Fruit fly (Drosophila melanogaster) whole organism, embryonic: ENCODE results near the gene MSAmiP.

Experiments
- Abd-B ChIP-seq: fragments of 200-800 bp; sonication (Bioruptor generic); optimal IDR thresholded peaks from 2 replicates; lab custom pipeline; 2018; ENCODE audit warnings: missing biosample characterization, mild to moderate bottlenecking, missing genetic modification characterization, moderate library complexity
- Bdp1 ChIP-seq: fragments of 200-800 bp; sonication (Bioruptor generic); optimal IDR thresholded peaks from 3 replicates; lab custom pipeline; 2016; ENCODE audit warnings: missing biosample characterization, missing genetic modification characterization
- Blimp-1 ChIP-seq: fragments of 200-800 bp; sonication (Bioruptor generic); optimal IDR thresholded peaks from 3 replicates; lab custom pipeline; 2018; ENCODE audit warnings: missing biosample characterization, missing genetic modification characterization, mild to moderate bottlenecking, moderate library complexity, missing genetic modification reagents
- CG10321 ChIP-seq: fragments of 200-800 bp; sonication (Bioruptor generic); IDR thresholded peaks from 2 replicates; pipeline ENCODE4 v1.3.6; 2022; ENCODE audit warnings: missing biosample characterization, missing genetic modification characterization
- CG10979 ChIP-seq: fragments of 200-800 bp; sonication (Bioruptor generic); optimal IDR thresholded peaks from 2 replicates; lab custom pipeline; 2018; ENCODE audit warnings: missing biosample characterization, mild to moderate bottlenecking, missing genetic modification characterization, moderate library complexity
- CG12155 ChIP-seq: fragments of 200-800 bp; sonication (Bioruptor generic); optimal IDR thresholded peaks from 3 replicates; lab custom pipeline; 2016; ENCODE audit warnings: missing biosample characterization, missing genetic modification characterization
- CG13287 ChIP-seq: fragments of 200-800 bp; sonication (Bioruptor generic); IDR thresholded peaks from 2 replicates; pipeline ENCODE4 v1.3.6; 2022; ENCODE audit warnings: missing biosample characterization, missing genetic modification characterization; ENCODE audit not compliant: partially characterized antibody
- CG1529 ChIP-seq: fragments of 200-800 bp; sonication (Bioruptor generic); optimal IDR thresholded peaks from 3 replicates; lab custom pipeline; 2018; ENCODE audit warnings: missing biosample characterization, missing genetic modification characterization
- CG15479 ChIP-seq: fragments of 200-800 bp; sonication (Bioruptor generic); optimal IDR thresholded peaks from 3 replicates; lab custom pipeline; 2019; ENCODE audit warnings: missing biosample characterization, mild to moderate bottlenecking, missing genetic modification characterization, moderate library complexity
- CG15696 ChIP-seq: fragments of 200-800 bp; sonication (Bioruptor generic); optimal IDR thresholded peaks from 2 replicates; lab custom pipeline; 2019; ENCODE audit warnings: missing biosample characterization, mild to moderate bottlenecking, missing genetic modification characterization, moderate library complexity
- CG17328 ChIP-seq: fragments of 200-800 bp; sonication (Bioruptor generic); IDR thresholded peaks from 2 replicates; pipeline ENCODE4 v1.3.6; 2022; ENCODE audit warnings: missing biosample characterization, missing genetic modification characterization
- CG31441 ChIP-seq: fragments of 200-800 bp; sonication (Bioruptor generic); IDR thresholded peaks from 2 replicates; pipeline ENCODE4 v1.3.6; 2022; ENCODE audit warnings: missing biosample characterization, missing genetic modification characterization
- CG32772 ChIP-seq: fragments of 200-800 bp; sonication (Bioruptor generic); IDR thresholded peaks from 2 replicates; pipeline ENCODE4 v1.3.6; 2022; ENCODE audit warnings: missing biosample characterization, missing genetic modification characterization
- CG34422 ChIP-seq: fragments of 200-800 bp; sonication (Bioruptor generic); IDR thresholded peaks from 3 replicates; pipeline ENCODE4 v1.3.6; 2022; ENCODE audit warnings: missing biosample characterization, missing genetic modification characterization
- CG3847 ChIP-seq: fragments of 200-800 bp; sonication (Bioruptor generic); IDR thresholded peaks from 2 replicates; pipeline ENCODE4 v1.3.6; 2022; ENCODE audit warnings: missing biosample characterization, missing genetic modification characterization
- CG4360 ChIP-seq: fragments of 200-800 bp; sonication (Bioruptor generic); IDR thresholded peaks from 2 replicates; pipeline ENCODE4 v1.3.6; 2022; ENCODE audit warnings: missing biosample characterization, missing genetic modification characterization
- CG4707 ChIP-seq: fragments of 200-800 bp; sonication (Bioruptor generic); optimal IDR thresholded peaks from 2 replicates; lab custom pipeline; 2018; ENCODE audit warnings: missing biosample characterization, mild to moderate bottlenecking, missing genetic modification characterization, moderate library complexity
- CG6791 ChIP-seq: fragments of 200-800 bp; sonication (Bioruptor generic); IDR thresholded peaks from 3 replicates; pipeline ENCODE4 v1.3.6; 2022; ENCODE audit warnings: missing biosample characterization, missing genetic modification characterization; ENCODE audit not compliant: partially characterized antibody
- CG7271 ChIP-seq: fragments of 200-800 bp; sonication (Bioruptor generic); optimal IDR thresholded peaks from 2 replicates; lab custom pipeline; 2018; ENCODE audit warnings: missing biosample characterization, mild to moderate bottlenecking, missing genetic modification characterization, moderate library complexity
- CG7357 ChIP-seq: fragments of 200-800 bp; sonication (Bioruptor generic); IDR thresholded peaks from 3 replicates; pipeline ENCODE4 v1.3.6; 2022; ENCODE audit warnings: missing biosample characterization, missing genetic modification characterization
- Chrac-16 ChIP-seq: fragments of 200-800 bp; sonication (Bioruptor generic); optimal IDR thresholded peaks from 3 replicates; lab custom pipeline; 2016; ENCODE audit warnings: missing biosample characterization, missing genetic modification characterization
- D ChIP-seq, 2 experiments: fragments of 200-800 bp in 1 of 2; fragments of >200 bp in 1 of 2; sonication (Bioruptor generic) in 1 of 2; optimal IDR thresholded peaks; 2 replicates in 1 of 2; 3 replicates in 1 of 2; lab custom pipeline; 2017; ENCODE audit warnings: mild to moderate bottlenecking in 1 of 2, missing biosample characterization in 1 of 2, missing genetic modification characterization in 1 of 2, missing genetic modification reagents in 1 of 2
- Dbx ChIP-seq: fragments of 200-800 bp; sonication (Bioruptor generic); IDR thresholded peaks from 3 replicates; pipeline ENCODE4 v1.3.6; 2022; ENCODE audit warnings: missing biosample characterization, missing genetic modification characterization
- Fer3 ChIP-seq: fragments of 200-800 bp; sonication (Bioruptor generic); optimal IDR thresholded peaks from 2 replicates; lab custom pipeline; 2018; ENCODE audit warnings: missing biosample characterization, mild to moderate bottlenecking, missing genetic modification characterization, moderate library complexity
- Hey ChIP-seq: fragments of 200-800 bp; sonication (Bioruptor generic); optimal IDR thresholded peaks from 3 replicates; lab custom pipeline; 2018; ENCODE audit warnings: missing biosample characterization, mild to moderate bottlenecking, missing genetic modification characterization
- Mad ChIP-seq: fragments of 200-800 bp; sonication (Bioruptor generic); optimal IDR thresholded peaks from 2 replicates; lab custom pipeline; 2016; ENCODE audit warnings: missing biosample characterization, missing genetic modification characterization
- Med ChIP-seq: fragments of 200-800 bp; sonication (Bioruptor generic); peaks from one replicate; lab custom pipeline; 2016; ENCODE audit warnings: missing biosample characterization, missing genetic modification characterization, mild to moderate bottlenecking, inconsistent platforms, moderate library complexity
- NFAT ChIP-seq: fragments of 200-800 bp; sonication (Bioruptor generic); IDR thresholded peaks from 2 replicates; pipeline ENCODE4 v1.3.6; 2022; ENCODE audit warnings: missing biosample characterization, missing genetic modification characterization
- Six4 ChIP-seq: fragments of 200-800 bp; sonication (Bioruptor generic); optimal IDR thresholded peaks from 2 replicates; lab custom pipeline; 2016; ENCODE audit warnings: missing biosample characterization, missing genetic modification characterization
- abd-A ChIP-seq: fragments of 200-800 bp; sonication (Bioruptor generic); optimal IDR thresholded peaks from 3 replicates; lab custom pipeline; 2019; ENCODE audit warnings: missing biosample characterization, mild to moderate bottlenecking, missing genetic modification characterization, moderate library complexity
- ara ChIP-seq: fragments of 200-800 bp; sonication (Bioruptor generic); IDR thresholded peaks from 2 replicates; pipeline ENCODE4 v1.3.6; 2022; ENCODE audit warnings: missing biosample characterization, missing genetic modification characterization
- bcd ChIP-seq: fragments of 200-800 bp; sonication (Bioruptor generic); optimal IDR thresholded peaks from 2 replicates; lab custom pipeline; 2017; ENCODE audit warnings: missing biosample characterization, mild to moderate bottlenecking, missing genetic modification characterization
- cad ChIP-seq: fragments of >200 bp; optimal IDR thresholded peaks from 2 replicates; lab custom pipeline; 2017; ENCODE audit warnings: missing biosample characterization, missing genetic modification characterization
- cg ChIP-seq: fragments of 200-800 bp; sonication (Bioruptor generic); optimal IDR thresholded peaks from 3 replicates; lab custom pipeline; 2019; ENCODE audit warnings: missing biosample characterization, mild to moderate bottlenecking, missing genetic modification characterization, moderate library complexity
- chm ChIP-seq: fragments of 200-800 bp; sonication (Bioruptor generic); IDR thresholded peaks from 2 replicates; pipeline ENCODE4 v1.3.6; 2022; ENCODE audit warnings: missing biosample characterization, missing genetic modification characterization
- crol ChIP-seq: fragments of 200-800 bp; sonication (Bioruptor generic); IDR thresholded peaks from 2 replicates; pipeline ENCODE4 v1.3.6; 2022; ENCODE audit warnings: missing biosample characterization, missing genetic modification characterization
- fu2 ChIP-seq: fragments of 200-800 bp; sonication (Bioruptor generic); optimal IDR thresholded peaks from 2 replicates; lab custom pipeline; 2016; ENCODE audit warnings: missing biosample characterization, missing genetic modification characterization
- gcm ChIP-seq: fragments of 200-800 bp; sonication (Bioruptor generic); optimal IDR thresholded peaks from 2 replicates; lab custom pipeline; 2019; ENCODE audit warnings: missing biosample characterization, mild to moderate bottlenecking, missing genetic modification characterization, moderate library complexity
- kni ChIP-seq: fragments of 200-800 bp; sonication (Bioruptor generic); optimal IDR thresholded peaks from 3 replicates; lab custom pipeline; 2017; ENCODE audit warnings: mild to moderate bottlenecking, missing biosample characterization, missing genetic modification reagents, missing genetic modification characterization
- lab ChIP-seq: fragments of 200-800 bp; sonication (Bioruptor generic); optimal IDR thresholded peaks from 3 replicates; lab custom pipeline; 2017; ENCODE audit warnings: missing biosample characterization, missing genetic modification characterization, mild to moderate bottlenecking, moderate library complexity, missing genetic modification reagents
- lilli ChIP-seq: fragments of 200-800 bp; sonication (Bioruptor generic); optimal IDR thresholded peaks from 3 replicates; lab custom pipeline; 2016; ENCODE audit warnings: missing biosample characterization, missing genetic modification characterization
- lola ChIP-seq, 3 experiments: fragments of >200 bp in 2 of 3; fragments of 200-800 bp in 1 of 3; sonication (Bioruptor generic) in 1 of 3; optimal IDR thresholded peaks; 2 replicates each; lab custom pipeline; 2017 to 2019; ENCODE audit warnings: missing biosample characterization in 3 of 3, missing genetic modification characterization in 3 of 3, mild to moderate bottlenecking in 1 of 3, moderate library complexity in 1 of 3
- pan ChIP-seq, 4 experiments: fragments of >200 bp in 3 of 4; fragments of 200-800 bp in 1 of 4; sonication (Bioruptor generic) in 1 of 4; optimal IDR thresholded peaks in 3 of 4; IDR thresholded peaks in 1 of 4; 2 replicates each; pipeline versions ENCODE4 v1.3.6 to Lab custom; 2017 to 2022; ENCODE audit warnings: missing biosample characterization in 2 of 4, missing genetic modification characterization in 2 of 4, mixed read lengths in 1 of 4
- prd ChIP-seq, 3 experiments: fragments of >200 bp in 2 of 3; fragments of 200-800 bp in 1 of 3; sonication (Bioruptor generic) in 1 of 3; optimal IDR thresholded peaks in 2 of 3; IDR thresholded peaks in 1 of 3; 2 replicates in 2 of 3; 3 replicates in 1 of 3; pipeline versions ENCODE4 v1.3.6 to Lab custom; 2017 to 2022; ENCODE audit warnings: missing biosample characterization in 1 of 3, missing genetic modification characterization in 1 of 3
- schlank ChIP-seq: fragments of 200-800 bp; sonication (Bioruptor generic); optimal IDR thresholded peaks from 2 replicates; lab custom pipeline; 2018; ENCODE audit warnings: missing biosample characterization, mild to moderate bottlenecking, missing genetic modification characterization
- ssp ChIP-seq: fragments of 200-800 bp; sonication (Bioruptor generic); IDR thresholded peaks from 2 replicates; pipeline ENCODE4 v1.3.6; 2022; ENCODE audit warnings: missing biosample characterization, missing genetic modification characterization
- tll ChIP-seq, 2 experiments: fragments of 200-800 bp in 1 of 2; fragments of >200 bp in 1 of 2; sonication (Bioruptor generic) in 1 of 2; optimal IDR thresholded peaks; 2 replicates each; lab custom pipeline; 2017 to 2019; ENCODE audit warnings: missing biosample characterization in 2 of 2, missing genetic modification characterization in 2 of 2, mild to moderate bottlenecking in 1 of 2, moderate library complexity in 1 of 2
- zen ChIP-seq: fragments of 200-800 bp; sonication (Bioruptor generic); optimal IDR thresholded peaks from 3 replicates; lab custom pipeline; 2018; ENCODE audit warnings: missing biosample characterization, mild to moderate bottlenecking, missing genetic modification characterization, moderate library complexity

Gene MSAmiP

DNA sequence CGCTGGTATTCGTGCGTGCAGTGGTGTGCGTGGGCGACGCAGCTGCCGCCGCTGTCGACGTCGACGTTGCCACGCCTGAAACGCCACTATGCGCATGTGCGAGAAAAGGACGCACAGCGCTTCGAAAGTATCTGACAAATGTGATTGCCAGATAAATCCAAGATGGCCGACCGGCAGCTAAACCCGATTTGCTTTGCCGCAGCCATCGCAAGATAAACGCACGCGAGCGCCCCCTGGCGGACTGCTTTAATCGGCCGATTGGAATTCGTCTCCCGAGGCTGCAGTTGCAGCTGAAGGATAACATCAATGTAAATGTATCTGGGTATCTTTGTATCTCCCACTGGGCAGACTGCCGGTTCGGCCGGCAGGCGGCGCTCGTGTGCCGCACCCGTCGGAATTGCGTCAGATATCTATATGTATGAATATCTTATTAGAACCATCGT, 13.6 kb downstream of the MSAmiP start (continued):
- peak; percentile 31; the same call in 1 of the 2 replicates for TF ChIP-seq crol (GFP tag; lab: Robert Waterston, UW)
- peak; percentile 66 for TF ChIP-seq CG6791
- TF ChIP-seq CG17328 (GFP tag; lab: Robert Waterston, UW) = peak; percentile 30; the same call in 1 of the 2 replicates
- no peak for TF ChIP-seq CG1529
- TF ChIP-seq pan (optimal IDR thresholded peaks at IDR 0.05; lab: Kevin White, UChicago) = no peak
- TF ChIP-seq pan (GFP tag; optimal IDR thresholded peaks at IDR 0.05 in 1 of 2, IDR thresholded peaks at IDR 0.05 in 1 of 2) = peak in 1 of 2 experiments; percentile 52
- TF ChIP-seq ssp (GFP tag; lab: Robert Waterston, UW) = no peak
- TF ChIP-seq Hey (tag; lab: Kevin White, UChicago) = no peak
- TF ChIP-seq CG4360 (GFP tag; lab: Robert Waterston, UW) = no peak
- 0 out of 2 replicates have a peak, but pooled peaks have one; percentile 14 for TF ChIP-seq CG32772 (GFP tag; lab: Robert Waterston, UW)
- TF ChIP-seq cg (GFP tag; lab: Kevin White, UChicago) = peak; percentile 96
- TF ChIP-seq chm = peak; percentile 46; the same call in 1 of the 2 replicates
- no peak for TF ChIP-seq CG10979
- peak; percentile 30 for TF ChIP-seq CG15696
- TF ChIP-seq CG13287 (GFP tag; lab: Robert Waterston, UW) = peak; percentile 15; the same call in 1 of the 2 replicates
- TF ChIP-seq bcd (GFP tag; lab: Kevin White, UChicago) = no peak
- TF ChIP-seq prd (optimal IDR thresholded peaks at IDR 0.05; lab: Kevin White, UChicago) = no peak
- peak; percentile 48; the same call in 1 of the 3 replicates for TF ChIP-seq prd (GFP tag; IDR thresholded peaks at IDR 0.05; lab: Robert Waterston, UW)
- peak; percentile 93 for TF ChIP-seq CG10321 (GFP tag; lab: Robert Waterston, UW)
- TF ChIP-seq ara = peak; percentile 19; the same call in 1 of the 2 replicates
- peak; percentile 82 for TF ChIP-seq Med (GFP tag; lab: Kevin White, UChicago)
- TF ChIP-seq Six4 = no peak
- TF ChIP-seq NFAT = no peak

DNA sequence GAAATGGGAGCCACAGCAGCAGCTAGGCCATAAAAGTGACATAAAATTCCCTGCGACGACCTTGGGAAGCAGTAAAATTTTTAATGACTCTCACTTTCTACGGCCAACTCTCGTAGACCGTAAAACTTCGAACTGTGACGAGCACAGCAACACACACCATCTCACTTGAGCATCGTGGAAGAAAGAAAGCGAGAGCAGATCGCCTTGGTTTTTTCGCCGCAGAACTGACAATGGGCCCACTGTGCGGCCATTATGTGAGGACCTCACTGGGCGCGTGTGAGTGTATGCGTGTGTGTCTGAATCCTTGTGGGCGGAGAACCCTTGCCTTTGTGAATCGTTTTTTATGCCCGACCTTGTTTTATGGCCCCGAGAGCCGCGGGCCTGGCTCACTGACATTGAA, 17.7 kb downstream of the MSAmiP start:
- TF ChIP-seq lilli (GFP tag; lab: Kevin White, UChicago) (no peak), Fer3 (tag; lab: Kevin White, UChicago) (no peak), CG7357 (GFP tag; lab: Robert Waterston, UW) (no peak), CG12155 (no peak), cad (GFP tag; lab: Kevin White, UChicago) (peak; percentile 87), lola (GFP tag; optimal IDR thresholded peaks at IDR 0.05; lab: Kevin White, UChicago) (no peak), fu2 (GFP tag; lab: Kevin White, UChicago) (no peak), CG7271 (peak; percentile 71), zen (tag; lab: Kevin White, UChicago) (peak; percentile 77), lab (GFP tag; lab: Kevin White, UChicago) (no peak), Blimp-1 (GFP tag; lab: Kevin White, UChicago) (peak; percentile 95), CG4707 (GFP tag; lab: Kevin White, UChicago) (peak; percentile 79), Abd-B (GFP tag; lab: Kevin White, UChicago) (peak; percentile 39), gcm (GFP tag; lab: Kevin White, UChicago) (no peak), schlank (no peak), Dbx (GFP tag; lab: Robert Waterston, UW) (no peak), Bdp1 (GFP tag; lab: Kevin White, UChicago) (no peak), abd-A (tag; lab: Kevin White, UChicago) (peak; percentile 29), Chrac-16 (no peak), CG31441 (GFP tag; lab: Robert Waterston, UW) (no peak), CG34422 (GFP tag; lab: Robert Waterston, UW) (no peak), kni (peak; percentile 21), cg (GFP tag; lab: Kevin White, UChicago) (peak; percentile 26), CG3847 (no peak), Mad (GFP tag; lab: Kevin White, UChicago) (no peak), D (optimal IDR thresholded peaks at IDR 0.05; lab: Kevin White, UChicago) (peak; percentile 4), D (GFP tag; optimal IDR thresholded peaks at IDR 0.05; lab: Kevin White, UChicago) (no peak), CG15479 (GFP tag; lab: Kevin White, UChicago) (peak; percentile 54), tll (GFP tag; optimal IDR thresholded peaks at IDR 0.05; lab: Kevin White, UChicago) (peak in 1 of 2 experiments; percentile 68)
